Worm (Caenorhabditis elegans) whole organism, L3 larva: Measurements from ENCODE around the gene nuaf-3.
A peak's percentile ranks its signal among the peaks of the same experiment; 100 is the strongest.

ENCODE experiments used
- R02D3.7 ChIP-seq: fragments of 150-350 bp; optimal IDR thresholded peaks from 2 replicates; lab custom pipeline; 2014; ENCODE audit warnings: missing biosample characterization, missing genetic modification characterization
- ZK546.5 ChIP-seq: sonication (generic microtip); optimal IDR thresholded peaks from 2 replicates; lab custom pipeline; 2017; ENCODE audit warnings: missing biosample characterization, missing genetic modification characterization
- aly-2 ChIP-seq: fragments of 150-350 bp; optimal IDR thresholded peaks from 2 replicates; lab custom pipeline; 2014; ENCODE audit warnings: missing biosample characterization, missing genetic modification characterization
- ama-1 ChIP-seq: fragments of 150-350 bp; optimal IDR thresholded peaks from 2 replicates; lab custom pipeline; 2018
- ceh-16 ChIP-seq: sonication (generic microtip); optimal IDR thresholded peaks from 2 replicates; lab custom pipeline; 2017; ENCODE audit warnings: missing biosample characterization, missing genetic modification characterization
- ceh-28 ChIP-seq: fragments of 150-350 bp; optimal IDR thresholded peaks from 2 replicates; lab custom pipeline; 2014; ENCODE audit warnings: missing biosample characterization, missing genetic modification reagents, missing genetic modification characterization
- ceh-82 ChIP-seq: fragments of 150-350 bp; optimal IDR thresholded peaks from 2 replicates; lab custom pipeline; 2014; ENCODE audit warnings: missing biosample characterization, missing genetic modification characterization
- ceh-9 ChIP-seq: sonication (generic microtip); optimal IDR thresholded peaks from 2 replicates; lab custom pipeline; 2018; ENCODE audit warnings: missing biosample characterization, missing genetic modification characterization
- daf-12 ChIP-seq: fragments of 150-350 bp; optimal IDR thresholded peaks from 2 replicates; lab custom pipeline; 2014; ENCODE audit warnings: missing biosample characterization, missing genetic modification reagents, missing genetic modification characterization
- egl-27 ChIP-seq: sonication (generic microtip); optimal IDR thresholded peaks from 4 replicates; lab custom pipeline; 2017; ENCODE audit warnings: missing biosample characterization, missing genetic modification reagents, missing genetic modification characterization
- egl-5 ChIP-seq: fragments of 150-350 bp; optimal IDR thresholded peaks from 2 replicates; lab custom pipeline; 2017; ENCODE audit warnings: missing biosample characterization, missing genetic modification reagents, missing genetic modification characterization, inconsistent platforms
- elt-1 ChIP-seq: fragments of 150-350 bp; optimal IDR thresholded peaks from 2 replicates; lab custom pipeline; 2014; ENCODE audit warnings: missing biosample characterization, missing genetic modification characterization
- elt-2 ChIP-seq: sonication (generic microtip); optimal IDR thresholded peaks from 2 replicates; lab custom pipeline; 2016; ENCODE audit warnings: missing genetic modification reagents, mild to moderate bottlenecking, missing genetic modification characterization, missing compliant biosample characterization
- elt-3 ChIP-seq, 3 experiments: fragments of 150-350 bp in 1 of 3; sonication (generic microtip) in 2 of 3; optimal IDR thresholded peaks; 2 replicates in 2 of 3; 4 replicates in 1 of 3; lab custom pipeline; 2014 to 2017; ENCODE audit warnings: missing biosample characterization in 3 of 3, missing genetic modification characterization in 3 of 3
- eor-1 ChIP-seq, 2 experiments: fragments of 150-350 bp; optimal IDR thresholded peaks; 2 replicates each; lab custom pipeline; 2014 to 2018; ENCODE audit warnings: missing biosample characterization in 2 of 2, missing genetic modification characterization in 2 of 2
- fkh-10 ChIP-seq: sonication (generic microtip); optimal IDR thresholded peaks from 2 replicates; lab custom pipeline; 2017; ENCODE audit warnings: missing biosample characterization, missing genetic modification reagents, missing genetic modification characterization
- fos-1 ChIP-seq: fragments of 150-350 bp; optimal IDR thresholded peaks from 2 replicates; lab custom pipeline; 2014; ENCODE audit warnings: missing biosample characterization, missing genetic modification characterization
- hmg-11 ChIP-seq: sonication (generic microtip); optimal IDR thresholded peaks from 2 replicates; lab custom pipeline; 2016; ENCODE audit warnings: missing genetic modification characterization, missing compliant biosample characterization
- lin-15B ChIP-seq: fragments of 150-350 bp; optimal IDR thresholded peaks from 2 replicates; lab custom pipeline; 2014; ENCODE audit warnings: missing biosample characterization, missing genetic modification characterization
- lin-39 ChIP-seq: fragments of 150-350 bp; optimal IDR thresholded peaks from 2 replicates; lab custom pipeline; 2018; ENCODE audit warnings: missing biosample characterization, missing genetic modification reagents, missing genetic modification characterization
- lsy-12 ChIP-seq: sonication (generic microtip); optimal IDR thresholded peaks from 2 replicates; lab custom pipeline; 2016; ENCODE audit warnings: mild to moderate bottlenecking, missing genetic modification characterization, missing compliant biosample characterization
- mdl-1 ChIP-seq: fragments of 150-350 bp; optimal IDR thresholded peaks from 2 replicates; lab custom pipeline; 2014; ENCODE audit warnings: missing biosample characterization, missing genetic modification characterization
- mml-1 ChIP-seq: fragments of 150-350 bp; sonication (generic microtip); optimal IDR thresholded peaks from 3 replicates; lab custom pipeline; 2014; ENCODE audit warnings: missing biosample characterization, missing genetic modification characterization
- nfya-1 ChIP-seq: sonication (generic microtip); optimal IDR thresholded peaks from 2 replicates; lab custom pipeline; 2017; ENCODE audit warnings: missing genetic modification characterization, mild to moderate bottlenecking, missing compliant biosample characterization, antibody characterized with exemption, moderate library complexity; ENCODE audit not compliant: insufficient read depth
- nhr-11 ChIP-seq: fragments of 150-350 bp; optimal IDR thresholded peaks from 2 replicates; lab custom pipeline; 2014; ENCODE audit warnings: missing biosample characterization, missing genetic modification characterization
- nhr-12 ChIP-seq: fragments of 150-350 bp; optimal IDR thresholded peaks from 2 replicates; lab custom pipeline; 2014; ENCODE audit warnings: missing biosample characterization, missing genetic modification characterization
- nhr-23 ChIP-seq: fragments of 150-350 bp; optimal IDR thresholded peaks from 2 replicates; lab custom pipeline; 2014; ENCODE audit warnings: missing biosample characterization, missing genetic modification reagents, missing genetic modification characterization
- nhr-237 ChIP-seq: fragments of 150-350 bp; optimal IDR thresholded peaks from 2 replicates; lab custom pipeline; 2014; ENCODE audit warnings: missing biosample characterization, missing genetic modification characterization
- nhr-28 ChIP-seq: fragments of 150-350 bp; optimal IDR thresholded peaks from 2 replicates; lab custom pipeline; 2014; ENCODE audit warnings: missing biosample characterization, missing genetic modification characterization
- nhr-43 ChIP-seq: sonication (generic microtip); optimal IDR thresholded peaks from 2 replicates; lab custom pipeline; 2016; ENCODE audit warnings: mild to moderate bottlenecking, missing genetic modification characterization, missing compliant biosample characterization; ENCODE audit not compliant: poor library complexity, severe bottlenecking
- nhr-76 ChIP-seq: fragments of 150-350 bp; sonication (generic microtip); optimal IDR thresholded peaks from 5 replicates; lab custom pipeline; 2014; ENCODE audit warnings: missing biosample characterization, missing genetic modification characterization
- nhr-77 ChIP-seq: fragments of 150-350 bp; optimal IDR thresholded peaks from 2 replicates; lab custom pipeline; 2014; ENCODE audit warnings: missing biosample characterization, missing genetic modification characterization
- pha-4 ChIP-seq: fragments of 150-350 bp; optimal IDR thresholded peaks from 2 replicates; lab custom pipeline; 2014; ENCODE audit warnings: missing biosample characterization, missing genetic modification reagents, missing genetic modification characterization
- pqm-1 ChIP-seq: fragments of 150-350 bp; optimal IDR thresholded peaks from 2 replicates; lab custom pipeline; 2017; ENCODE audit warnings: missing biosample characterization, missing genetic modification characterization, inconsistent platforms
- sea-2 ChIP-seq: fragments of 150-350 bp; sonication (generic microtip); optimal IDR thresholded peaks from 4 replicates; lab custom pipeline; 2014; ENCODE audit warnings: missing biosample characterization, missing genetic modification reagents, missing genetic modification characterization
- skn-1 ChIP-seq: fragments of 150-350 bp; optimal IDR thresholded peaks from 2 replicates; lab custom pipeline; 2014; ENCODE audit warnings: missing biosample characterization, missing genetic modification characterization
- snpc-4 ChIP-seq: fragments of 150-350 bp; optimal IDR thresholded peaks from 2 replicates; lab custom pipeline; 2014; ENCODE audit warnings: missing biosample characterization, missing genetic modification characterization
- tbx-2 ChIP-seq: sonication (generic microtip); optimal IDR thresholded peaks from 2 replicates; lab custom pipeline; 2016; ENCODE audit warnings: mild to moderate bottlenecking, missing genetic modification characterization, missing compliant biosample characterization
- unc-39 ChIP-seq: sonication (generic microtip); optimal IDR thresholded peaks from 4 replicates; lab custom pipeline; 2017; ENCODE audit warnings: missing biosample characterization, missing genetic modification characterization
- unc-62 ChIP-seq: fragments of 150-350 bp; sonication (generic microtip); optimal IDR thresholded peaks from 4 replicates; lab custom pipeline; 2014; ENCODE audit warnings: missing biosample characterization, missing genetic modification reagents, missing genetic modification characterization
- zag-1 ChIP-seq: fragments of 150-350 bp; optimal IDR thresholded peaks from 2 replicates; lab custom pipeline; 2014; ENCODE audit warnings: missing biosample characterization, missing genetic modification characterization
- ztf-11 ChIP-seq: fragments of 150-350 bp; optimal IDR thresholded peaks from 2 replicates; lab custom pipeline; 2014; ENCODE audit warnings: missing biosample characterization, missing genetic modification characterization
- ztf-4 ChIP-seq: fragments of 150-350 bp; optimal IDR thresholded peaks from 2 replicates; lab custom pipeline; 2014; ENCODE audit warnings: missing biosample characterization, missing genetic modification characterization

Gene nuaf-3

ce11 chrIV:11160707-11161106 is 23.4 kb upstream of the nuaf-3 start, which contains the start of gene C08F8.15:
Gene C08F8.15, minus strand, starts transcription at chrIV:11160807.
- TF ChIP-seq hmg-11 (tag; lab: Kevin White, UChicago) (no peak), ceh-16 (no peak), ceh-82 (no peak), elt-1 (no peak), skn-1 (tag; lab: Kevin White, UChicago) (no peak), pqm-1 (no peak), nfya-1 (tag; lab: Kevin White, UChicago) (no peak), nhr-23 (tag; lab: Kevin White, UChicago) (no peak), egl-27 (tag; lab: Kevin White, UChicago) (no peak), lin-39 (tag; lab: Kevin White, UChicago) (no peak), R02D3.7 (tag; lab: Kevin White, UChicago) (no peak), ama-1 (no peak), fos-1 (no peak), nhr-76 (no peak), sea-2 (GFP tag; lab: Kevin White, UChicago) (no peak)

DNA sequence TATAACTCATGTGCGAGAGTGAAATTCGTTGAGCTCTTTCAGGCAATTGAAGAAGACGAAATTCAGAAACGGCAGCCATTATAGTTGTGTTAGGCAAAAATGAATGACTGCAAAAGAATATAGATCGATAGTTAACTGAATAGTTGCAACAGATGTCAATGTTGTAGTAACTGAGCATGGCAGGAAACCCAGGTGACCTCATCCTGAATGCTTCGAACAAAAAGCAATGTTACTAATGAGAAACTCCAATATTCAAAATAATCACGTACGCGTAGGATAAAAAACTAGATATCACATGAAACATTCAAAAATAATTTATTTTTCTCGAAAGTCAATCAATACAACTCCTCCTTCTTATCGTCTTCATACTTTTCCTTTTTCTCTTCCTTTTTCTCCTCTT is 21.6 kb upstream of the nuaf-3 start, which contains the start of gene fbxb-9:
TSS of gene fbxb-9 (minus strand) at position 101 of the 400 bp plus-strand sequence.
- no peak for TF ChIP-seq aly-2
- TF ChIP-seq nhr-77 (tag; lab: Kevin White, UChicago): no peak
- no peak for TF ChIP-seq nhr-43
- no peak for TF ChIP-seq fos-1
- no peak for TF ChIP-seq ceh-9
- no peak for TF ChIP-seq nhr-76
- TF ChIP-seq R02D3.7 (tag; lab: Kevin White, UChicago): no peak
- no peak for TF ChIP-seq snpc-4 (tag; lab: Kevin White, UChicago)
- TF ChIP-seq mdl-1 (tag; lab: Kevin White, UChicago): no peak
- no peak for TF ChIP-seq pqm-1
- no peak for TF ChIP-seq elt-1
- TF ChIP-seq ztf-11 (tag; lab: Kevin White, UChicago): no peak
- TF ChIP-seq zag-1 (tag; lab: Kevin White, UChicago): no peak
- no peak for TF ChIP-seq egl-5
- no peak for TF ChIP-seq pha-4
- TF ChIP-seq lin-15B (tag; lab: Kevin White, UChicago): no peak
- no peak for TF ChIP-seq nhr-23 (tag; lab: Kevin White, UChicago)
- TF ChIP-seq nhr-11 (tag; lab: Kevin White, UChicago): no peak
- no peak for TF ChIP-seq daf-12 (tag; lab: Kevin White, UChicago)
- no peak for TF ChIP-seq fkh-10

ce11 chrIV:11164831-11165230 is 19.3 kb upstream of the nuaf-3 start, which contains the start of gene C08F8.6:
Gene C08F8.6, minus strand, starts transcription at chrIV:11164931.
- TF ChIP-seq mdl-1 (tag; lab: Kevin White, UChicago) (no peak), egl-27 (tag; lab: Kevin White, UChicago) (no peak), egl-5 (no peak), unc-39 (tag; lab: Kevin White, UChicago) (no peak), ztf-4 (tag; lab: Kevin White, UChicago) (no peak), ceh-16 (no peak), skn-1 (tag; lab: Kevin White, UChicago) (no peak), fos-1 (no peak), nhr-76 (no peak), nhr-11 (tag; lab: Kevin White, UChicago) (no peak), elt-3 (tag; optimal IDR thresholded peaks at IDR 0.05; lab: Kevin White, UChicago) (no peak), ceh-82 (no peak), R02D3.7 (tag; lab: Kevin White, UChicago) (no peak), mml-1 (no peak), eor-1 (tag; optimal IDR thresholded peaks at IDR 0.05; lab: Kevin White, UChicago) (no peak), lin-15B (tag; lab: Kevin White, UChicago) (no peak)
- TF ChIP-seq, all 47 proteins: peak for 0

- no peak for TF ChIP-seq egl-5
- no peak for TF ChIP-seq mml-1
- TF ChIP-seq nhr-28 (tag; lab: Kevin White, UChicago): no peak
- no peak for TF ChIP-seq nhr-23 (tag; lab: Kevin White, UChicago)
- TF ChIP-seq nfya-1 (tag; lab: Kevin White, UChicago): peak; percentile 66
Observed at ce11 chrIV:11169652-11170051, 14.4 kb upstream of the nuaf-3 start, which contains the start of gene nhr-67. Gene nhr-67, plus strand, starts transcription at chrIV:11169748.

DNA sequence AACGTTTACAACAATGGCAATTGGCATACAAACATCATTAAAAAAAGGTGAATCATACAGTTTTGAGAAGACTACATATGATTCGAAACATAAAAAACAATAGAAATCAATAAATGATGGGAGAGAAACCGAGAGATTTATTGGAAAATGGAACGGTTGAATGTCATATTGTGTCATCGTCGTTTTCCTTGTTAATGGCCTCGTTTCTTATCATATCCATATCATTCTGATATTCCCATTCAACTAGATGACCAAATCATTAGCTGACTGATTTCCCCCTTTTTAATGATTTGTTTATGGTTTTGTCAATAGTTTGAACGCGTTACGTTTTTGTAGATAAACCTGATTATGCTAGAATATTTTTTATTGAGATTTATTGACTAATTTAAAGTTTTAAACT is 9.3 kb upstream of the nuaf-3 start:
- no peak for TF ChIP-seq mml-1
- TF ChIP-seq snpc-4 (tag; lab: Kevin White, UChicago): no peak
- TF ChIP-seq unc-39 (tag; lab: Kevin White, UChicago): no peak
- TF ChIP-seq hmg-11 (tag; lab: Kevin White, UChicago): no peak
- TF ChIP-seq unc-62: no peak
- TF ChIP-seq nhr-77 (tag; lab: Kevin White, UChicago): no peak
- peak; percentile 12 for TF ChIP-seq ceh-28 (tag; lab: Kevin White, UChicago)
- no peak for TF ChIP-seq sea-2 (GFP tag; lab: Kevin White, UChicago)
- no peak for TF ChIP-seq nhr-237 (tag; lab: Kevin White, UChicago)
- no peak for TF ChIP-seq daf-12 (tag; lab: Kevin White, UChicago)
- no peak for TF ChIP-seq lsy-12 (tag; lab: Kevin White, UChicago)
- no peak for TF ChIP-seq nhr-12 (tag; lab: Kevin White, UChicago)
- no peak for TF ChIP-seq egl-27 (tag; lab: Kevin White, UChicago)
- peak; percentile 54 for TF ChIP-seq nhr-23 (tag; lab: Kevin White, UChicago)
- TF ChIP-seq elt-2 (tag; lab: Kevin White, UChicago): no peak
- TF ChIP-seq nhr-43: peak; percentile 8
- TF ChIP-seq tbx-2: no peak
- TF ChIP-seq elt-3 (tag; optimal IDR thresholded peaks at IDR 0.05; lab: Kevin White, UChicago): peak in 1 of 3 experiments; percentile 80
- TF ChIP-seq ama-1: no peak
- no peak for TF ChIP-seq eor-1 (tag; optimal IDR thresholded peaks at IDR 0.05; lab: Kevin White, UChicago)
- TF ChIP-seq nfya-1 (tag; lab: Kevin White, UChicago): no peak
- no peak for TF ChIP-seq mdl-1 (tag; lab: Kevin White, UChicago)
- TF ChIP-seq ZK546.5 (tag; lab: Kevin White, UChicago): no peak
- TF ChIP-seq fos-1: no peak
